Fruit fly (Drosophila melanogaster) Kc167 (cell line): ENCODE measurements around the gene CG14722.

Source experiments
- h ChIP-seq: fragments of >200 bp; optimal IDR thresholded peaks from 3 replicates; lab custom pipeline; 2018; ENCODE audit warnings: missing external identifiers
- insv ChIP-seq: fragments of >200 bp; optimal IDR thresholded peaks from 3 replicates; lab custom pipeline; 2018; ENCODE audit warnings: missing external identifiers
- ttk ChIP-seq: sonication (Bioruptor generic); optimal IDR thresholded peaks from 2 replicates; lab custom pipeline; 2017; ENCODE audit warnings: missing external identifiers

DNA sequence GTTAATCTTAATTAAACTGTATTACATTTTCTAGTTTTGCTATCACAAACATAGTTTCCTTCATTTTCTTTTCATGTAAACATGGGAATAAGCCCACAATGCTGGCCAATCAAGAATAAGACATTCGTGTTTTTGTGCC lies 8.5 kb downstream of the CG14722 start, which contains the start of gene CG43062:
- TF ChIP-seq insv (no peak), h (lab: Kevin White, UChicago) (no peak), ttk (lab: Kevin White, UChicago) (no peak)
